Fruit fly (Drosophila melanogaster): ENCODE measurements around the gene beat-IV.

dm6 chr3R:23526069-23526468 lies 31.1 kb upstream of the beat-IV start:
- TF ChIP-seq CG10669 (GFP tag; optimal IDR thresholded peaks at IDR 0.05) (no peak), acj6 (GFP tag; optimal IDR thresholded peaks at IDR 0.05) (no peak), fd59A (GFP tag; optimal IDR thresholded peaks at IDR 0.05) (no peak), CG11294 (GFP tag; IDR thresholded peaks at IDR 0.05) (no peak), CG8632 (GFP tag; optimal IDR thresholded peaks at IDR 0.05) (no peak)

Measured in whole organism, prepupa.